Worm (Caenorhabditis elegans) whole organism, mixed stage, embryonic: ENCODE measurements around the gene ceh-93.

Experiments
- nhr-28 ChIP-seq: fragments of 150-350 bp; optimal IDR thresholded peaks from 2 replicates; lab custom pipeline; 2014; ENCODE audit warnings: missing biosample characterization, missing genetic modification characterization
- unc-62 ChIP-seq: fragments of 150-350 bp; optimal IDR thresholded peaks from 2 replicates; lab custom pipeline; 2014; ENCODE audit warnings: missing biosample characterization, missing genetic modification reagents, missing genetic modification characterization

ce11 chrX:388728-389127 lies at the start of gene ceh-93:
- TF ChIP-seq unc-62 (GFP tag; lab: Kevin White, UChicago), result no peak
- no peak for TF ChIP-seq nhr-28
